Worm (Caenorhabditis elegans) whole organism, L1 larva: ENCODE results near the gene acaa-2.

Experiments
- aly-2 ChIP-seq: fragments of 150-350 bp; optimal IDR thresholded peaks from 2 replicates; lab custom pipeline; 2014; ENCODE audit warnings: missing biosample characterization, missing genetic modification characterization
- ceh-8 ChIP-seq: fragments of 200-800 bp; sonication (Bioruptor generic); optimal IDR thresholded peaks from 2 replicates; lab custom pipeline; 2018; ENCODE audit warnings: mild to moderate bottlenecking, missing genetic modification characterization, moderate library complexity, missing compliant biosample characterization
- ceh-82 ChIP-seq, 3 experiments: fragments of 150-350 bp in 1 of 3; sonication (generic microtip) in 2 of 3; optimal IDR thresholded peaks; 2 replicates each; lab custom pipeline; 2014 to 2017; ENCODE audit warnings: missing biosample characterization in 3 of 3, missing genetic modification characterization in 3 of 3
- elt-2 ChIP-seq: sonication (generic microtip); optimal IDR thresholded peaks from 2 replicates; lab custom pipeline; 2016; ENCODE audit warnings: missing genetic modification characterization, mild to moderate bottlenecking, inconsistent platforms, missing compliant biosample characterization, missing genetic modification reagents
- lin-13 ChIP-seq: fragments of 150-350 bp; optimal IDR thresholded peaks from 2 replicates; lab custom pipeline; 2014; ENCODE audit warnings: missing biosample characterization, missing genetic modification reagents, missing genetic modification characterization
- lsy-2 ChIP-seq, 2 experiments: fragments of 150-350 bp; optimal IDR thresholded peaks; 2 replicates each; lab custom pipeline; 2014; ENCODE audit warnings: missing biosample characterization in 2 of 2, missing genetic modification characterization in 2 of 2
- mdl-1 ChIP-seq, 2 experiments: fragments of 150-350 bp; optimal IDR thresholded peaks; 2 replicates each; lab custom pipeline; 2014 to 2017; ENCODE audit warnings: missing biosample characterization in 2 of 2, missing genetic modification characterization in 2 of 2, inconsistent platforms in 1 of 2
- nhr-12 ChIP-seq: sonication (generic microtip); optimal IDR thresholded peaks from 2 replicates; lab custom pipeline; 2017; ENCODE audit warnings: missing biosample characterization, missing genetic modification characterization
- nhr-47 ChIP-seq: sonication (generic microtip); optimal IDR thresholded peaks from 2 replicates; lab custom pipeline; 2016; ENCODE audit warnings: mild to moderate bottlenecking, missing genetic modification characterization, moderate library complexity, missing compliant biosample characterization
- nhr-84 ChIP-seq: sonication (generic microtip); optimal IDR thresholded peaks from 2 replicates; lab custom pipeline; 2017; ENCODE audit warnings: missing biosample characterization, missing genetic modification characterization
- nhr-90 ChIP-seq: sonication (generic microtip); optimal IDR thresholded peaks from 2 replicates; lab custom pipeline; 2016; ENCODE audit warnings: mild to moderate bottlenecking, missing genetic modification characterization, missing compliant biosample characterization; ENCODE audit not compliant: poor library complexity
- pag-3 ChIP-seq: sonication (generic microtip); optimal IDR thresholded peaks from 2 replicates; lab custom pipeline; 2017; ENCODE audit warnings: missing genetic modification characterization, mild to moderate bottlenecking, missing compliant biosample characterization, antibody characterized with exemption, borderline replicate concordance; ENCODE audit not compliant: insufficient read depth
- rnt-1 ChIP-seq: sonication (generic microtip); optimal IDR thresholded peaks from 2 replicates; lab custom pipeline; 2016; ENCODE audit warnings: mild to moderate bottlenecking, missing genetic modification characterization, moderate library complexity, missing compliant biosample characterization
- tbx-2 ChIP-seq: sonication (generic microtip); optimal IDR thresholded peaks from 2 replicates; lab custom pipeline; 2016; ENCODE audit warnings: missing genetic modification characterization, missing compliant biosample characterization

DNA sequence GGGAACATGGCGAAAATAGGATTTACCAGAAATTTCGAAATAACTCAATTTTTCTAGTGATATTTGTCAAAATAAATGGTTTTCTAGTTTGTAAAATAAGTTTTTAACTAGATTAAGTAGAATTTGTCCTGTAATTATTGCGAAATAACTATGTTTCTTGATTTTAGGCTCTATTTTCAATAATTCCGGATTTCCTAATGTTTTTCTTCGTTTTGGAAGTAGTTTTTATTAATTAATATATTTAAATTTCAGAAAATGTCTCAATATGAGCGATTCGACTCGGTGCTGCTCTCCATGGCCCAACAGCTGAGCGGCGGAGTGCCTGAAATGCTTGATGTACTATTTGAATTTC lies 3.5 kb upstream of the acaa-2 start, which contains the start of gene nud-1:
- TF ChIP-seq ceh-82 (tag; optimal IDR thresholded peaks at IDR 0.05; lab: Kevin White, UChicago) (no peak), ceh-8 (GFP tag; lab: Kevin White, UChicago) (no peak), nhr-12 (tag; lab: Kevin White, UChicago) (no peak), lin-13 (no peak), elt-2 (tag; lab: Kevin White, UChicago) (no peak), rnt-1 (tag; lab: Kevin White, UChicago) (no peak), aly-2 (no peak), tbx-2 (tag; lab: Kevin White, UChicago) (no peak), mdl-1 (tag; optimal IDR thresholded peaks at IDR 0.05; lab: Kevin White, UChicago) (no peak), nhr-90 (tag; lab: Kevin White, UChicago) (no peak), lsy-2 (tag; optimal IDR thresholded peaks at IDR 0.05; lab: Kevin White, UChicago) (no peak), nhr-84 (tag; lab: Kevin White, UChicago) (no peak), pag-3 (no peak), nhr-47 (tag; lab: Kevin White, UChicago) (no peak)
